Worm (Caenorhabditis elegans): Measurements from ENCODE around the gene ncr-1.

ce11 chrX:4484072-4484471 lies 4.6 kb downstream of the ncr-1 start:
- peak; percentile 54 for TF ChIP-seq lin-14 (GFP tag; optimal IDR thresholded peaks at IDR 0.05)
- TF ChIP-seq skn-1 (tag; optimal IDR thresholded peaks at IDR 0.05): no peak
- no peak for TF ChIP-seq hlh-4 (tag; optimal IDR thresholded peaks at IDR 0.05)
